Fruit fly (Drosophila melanogaster) whole organism, prepupa: ENCODE results near the gene sosie.

Experiments used
- Blimp-1 ChIP-seq: fragments of 200-800 bp; sonication (Bioruptor generic); optimal IDR thresholded peaks from 3 replicates; lab custom pipeline; 2017; ENCODE audit warnings: missing biosample characterization, missing genetic modification characterization, mild to moderate bottlenecking, moderate library complexity, missing genetic modification reagents
- CG10631 ChIP-seq: fragments of 200-800 bp; sonication (Bioruptor generic); optimal IDR thresholded peaks from 2 replicates; lab custom pipeline; 2016; ENCODE audit warnings: missing biosample characterization, missing genetic modification characterization
- CG11902 ChIP-seq: fragments of 200-800 bp; sonication (Bioruptor generic); optimal IDR thresholded peaks from 3 replicates; lab custom pipeline; 2016; ENCODE audit warnings: missing biosample characterization, missing genetic modification characterization
- CG1621 ChIP-seq: fragments of 200-800 bp; sonication (Bioruptor generic); optimal IDR thresholded peaks from 3 replicates; lab custom pipeline; 2018; ENCODE audit warnings: missing biosample characterization, mild to moderate bottlenecking, missing genetic modification characterization
- CG31627 ChIP-seq: fragments of 200-800 bp; sonication (Bioruptor generic); optimal IDR thresholded peaks from 3 replicates; lab custom pipeline; 2016; ENCODE audit warnings: missing biosample characterization, missing genetic modification characterization
- CG34406 ChIP-seq: fragments of 200-800 bp; sonication (Bioruptor generic); optimal IDR thresholded peaks from 3 replicates; lab custom pipeline; 2016; ENCODE audit warnings: missing biosample characterization, missing genetic modification characterization
- CG3919 ChIP-seq: fragments of 200-800 bp; sonication (Bioruptor generic); optimal IDR thresholded peaks from 3 replicates; lab custom pipeline; 2016; ENCODE audit warnings: missing biosample characterization, missing genetic modification characterization
- CG6163 ChIP-seq: fragments of 200-800 bp; sonication (Bioruptor generic); IDR thresholded peaks from 3 replicates; pipeline ENCODE4 v1.3.6; 2022; ENCODE audit warnings: missing biosample characterization, missing genetic modification characterization
- CG6808 ChIP-seq: fragments of 200-800 bp; sonication (Bioruptor generic); optimal IDR thresholded peaks from 3 replicates; lab custom pipeline; 2017; ENCODE audit warnings: missing biosample characterization, missing genetic modification characterization, mild to moderate bottlenecking, moderate library complexity, missing genetic modification reagents
- CG6854 ChIP-seq: fragments of 200-800 bp; sonication (Bioruptor generic); optimal IDR thresholded peaks from 2 replicates; lab custom pipeline; 2017; ENCODE audit warnings: missing biosample characterization, mild to moderate bottlenecking, missing genetic modification characterization
- CG7368 ChIP-seq: fragments of 200-800 bp; sonication (Bioruptor generic); optimal IDR thresholded peaks from 3 replicates; lab custom pipeline; 2016; ENCODE audit warnings: missing biosample characterization, missing genetic modification characterization
- CG8319 ChIP-seq: fragments of 200-800 bp; sonication (Bioruptor generic); optimal IDR thresholded peaks from 3 replicates; lab custom pipeline; 2016; ENCODE audit warnings: missing biosample characterization, missing genetic modification characterization
- CG8632 ChIP-seq: fragments of 200-800 bp; sonication (Bioruptor generic); optimal IDR thresholded peaks from 3 replicates; lab custom pipeline; 2016; ENCODE audit warnings: missing biosample characterization, missing genetic modification characterization
- CG9139 ChIP-seq: fragments of 200-800 bp; sonication (Bioruptor generic); optimal IDR thresholded peaks from 3 replicates; lab custom pipeline; 2017; ENCODE audit warnings: missing biosample characterization, mild to moderate bottlenecking, missing genetic modification characterization
- Eip78C ChIP-seq: fragments of 200-800 bp; sonication (Bioruptor generic); peaks from one replicate; lab custom pipeline; 2016; ENCODE audit warnings: missing biosample characterization, missing genetic modification characterization
- Ets21C ChIP-seq: fragments of 200-800 bp; sonication (Bioruptor generic); optimal IDR thresholded peaks from 3 replicates; lab custom pipeline; 2016; ENCODE audit warnings: missing biosample characterization, missing genetic modification characterization
- Ets96B ChIP-seq: fragments of 200-800 bp; optimal IDR thresholded peaks from 2 replicates; lab custom pipeline; 2019; ENCODE audit warnings: missing biosample characterization, mild to moderate bottlenecking, missing genetic modification characterization, moderate library complexity
- Gug ChIP-seq: fragments of 200-800 bp; sonication (Bioruptor generic); IDR thresholded peaks from 2 replicates; pipeline ENCODE4 v1.3.6; 2022; ENCODE audit warnings: missing biosample characterization, missing genetic modification characterization
- Hr38 ChIP-seq: sonication (Bioruptor generic); optimal IDR thresholded peaks from 2 replicates; lab custom pipeline; 2016; ENCODE audit warnings: missing biosample characterization, missing genetic modification characterization
- Hr39 ChIP-seq: fragments of 200-800 bp; sonication (Bioruptor generic); optimal IDR thresholded peaks from 2 replicates; lab custom pipeline; 2016; ENCODE audit warnings: missing biosample characterization, missing genetic modification characterization
- Hr4 ChIP-seq: fragments of 200-800 bp; sonication (Bioruptor generic); optimal IDR thresholded peaks from 3 replicates; lab custom pipeline; 2016; ENCODE audit warnings: missing biosample characterization, missing genetic modification characterization
- Smox ChIP-seq: fragments of 200-800 bp; sonication (Bioruptor generic); optimal IDR thresholded peaks from 3 replicates; lab custom pipeline; 2016; ENCODE audit warnings: missing biosample characterization, missing genetic modification characterization
- Sox14 ChIP-seq: fragments of 200-800 bp; sonication (Bioruptor generic); optimal IDR thresholded peaks from 3 replicates; lab custom pipeline; 2016; ENCODE audit warnings: missing biosample characterization, missing genetic modification characterization
- Sox15 ChIP-seq: fragments of 200-800 bp; sonication (Bioruptor generic); optimal IDR thresholded peaks from 3 replicates; lab custom pipeline; 2016; ENCODE audit warnings: missing biosample characterization, missing genetic modification characterization
- achi ChIP-seq: fragments of 200-800 bp; sonication (Bioruptor generic); optimal IDR thresholded peaks from 3 replicates; lab custom pipeline; 2016; ENCODE audit warnings: missing biosample characterization, missing genetic modification characterization
- acj6 ChIP-seq: fragments of 200-800 bp; sonication (Bioruptor generic); optimal IDR thresholded peaks from 3 replicates; lab custom pipeline; 2016; ENCODE audit warnings: missing biosample characterization, missing genetic modification characterization
- dac ChIP-seq: fragments of 200-800 bp; sonication (Bioruptor generic); optimal IDR thresholded peaks from 2 replicates; lab custom pipeline; 2017; ENCODE audit warnings: missing biosample characterization, mild to moderate bottlenecking, missing genetic modification characterization
- fd59A ChIP-seq: fragments of 200-800 bp; sonication (Bioruptor generic); optimal IDR thresholded peaks from 2 replicates; lab custom pipeline; 2017; ENCODE audit warnings: missing biosample characterization, mild to moderate bottlenecking, missing genetic modification characterization, missing genetic modification reagents
- fd85E ChIP-seq: fragments of 200-800 bp; sonication (Bioruptor generic); optimal IDR thresholded peaks from 3 replicates; lab custom pipeline; 2016; ENCODE audit warnings: missing biosample characterization, missing genetic modification characterization
- fkh ChIP-seq: fragments of 200-800 bp; sonication (Bioruptor generic); optimal IDR thresholded peaks from 3 replicates; lab custom pipeline; 2017; ENCODE audit warnings: missing biosample characterization, mild to moderate bottlenecking, missing genetic modification characterization, moderate library complexity
- lz ChIP-seq: fragments of 200-800 bp; sonication (Bioruptor generic); optimal IDR thresholded peaks from 3 replicates; lab custom pipeline; 2016; ENCODE audit warnings: missing biosample characterization, missing genetic modification characterization
- pdm3 ChIP-seq: fragments of 200-800 bp; sonication (Bioruptor generic); optimal IDR thresholded peaks from 3 replicates; lab custom pipeline; 2016; ENCODE audit warnings: missing biosample characterization, missing genetic modification characterization
- ss ChIP-seq, 2 experiments: fragments of 200-800 bp; sonication (Bioruptor generic); optimal IDR thresholded peaks; 2 replicates in 1 of 2; 3 replicates in 1 of 2; lab custom pipeline; 2017 to 2018; ENCODE audit warnings: mild to moderate bottlenecking in 2 of 2, missing biosample characterization in 2 of 2, missing genetic modification characterization in 2 of 2, moderate library complexity in 1 of 2
- svp ChIP-seq: fragments of 200-800 bp; sonication (Bioruptor generic); peaks from one replicate; lab custom pipeline; 2016; ENCODE audit warnings: missing biosample characterization, missing genetic modification characterization
- topi ChIP-seq: fragments of 200-800 bp; sonication (Bioruptor generic); optimal IDR thresholded peaks from 3 replicates; lab custom pipeline; 2016; ENCODE audit warnings: missing biosample characterization, missing genetic modification characterization
- vri ChIP-seq: fragments of 200-800 bp; sonication (Bioruptor generic); optimal IDR thresholded peaks from 3 replicates; lab custom pipeline; 2016; ENCODE audit warnings: missing biosample characterization, mild to moderate bottlenecking, missing genetic modification characterization

sosie gene

dm6 chr3R:24825548-24825947 is 8.2 kb upstream of the sosie start, which contains the start of gene niki:
Gene niki, minus strand, starts transcription at chr3R:24825648.
- TF ChIP-seq CG11902 (GFP tag; lab: Kevin White, UChicago) (no peak), Blimp-1 (no peak), dac (no peak), CG3919 (no peak), achi (GFP tag; lab: Kevin White, UChicago) (no peak), fd85E (GFP tag; lab: Kevin White, UChicago) (no peak), CG8632 (no peak), CG8319 (GFP tag; lab: Kevin White, UChicago) (no peak), acj6 (GFP tag; lab: Kevin White, UChicago) (no peak), CG7368 (GFP tag; lab: Kevin White, UChicago) (no peak), ss (GFP tag; optimal IDR thresholded peaks at IDR 0.05; lab: Kevin White, UChicago) (no peak), CG1621 (tag; lab: Kevin White, UChicago) (no peak), Hr39 (GFP tag; lab: Kevin White, UChicago) (no peak), Ets96B (tag; lab: Kevin White, UChicago) (no peak), CG9139 (no peak), fkh (GFP tag; lab: Kevin White, UChicago) (no peak), CG10631 (GFP tag; lab: Kevin White, UChicago) (no peak), Sox14 (GFP tag; lab: Kevin White, UChicago) (no peak), vri (GFP tag; lab: Kevin White, UChicago) (no peak)

- TF ChIP-seq CG6163 (GFP tag; lab: Robert Waterston, UW) (no peak), svp (GFP tag; lab: Kevin White, UChicago) (peak; percentile 57), Sox15 (GFP tag; lab: Kevin White, UChicago) (no peak), CG6854 (GFP tag; lab: Kevin White, UChicago) (no peak), Ets21C (GFP tag; lab: Kevin White, UChicago) (no peak)
Observed at dm6 chr3R:24828234-24828633, 5.5 kb upstream of the sosie start, which contains the start of gene RabX4. Gene RabX4, minus strand, starts transcription at chr3R:24828409.

dm6 chr3R:24829887-24830351 is 3.8 kb upstream of the sosie start, which contains the start of the genes Kaz and CG43273:
Gene Kaz, minus strand, starts transcription at chr3R:24829959.
Gene CG43273, plus strand, starts transcription at chr3R:24830301.
- peak; percentile 19 for TF ChIP-seq CG11902 (GFP tag; lab: Kevin White, UChicago)
- peak; percentile 68 for TF ChIP-seq svp (GFP tag; lab: Kevin White, UChicago)
- TF ChIP-seq Hr39 (GFP tag; lab: Kevin White, UChicago), result peak; percentile 26
- peak; percentile 64 for TF ChIP-seq acj6 (GFP tag; lab: Kevin White, UChicago)
- no peak for TF ChIP-seq Ets96B (tag; lab: Kevin White, UChicago)
- peak; percentile 6 for TF ChIP-seq fd59A (GFP tag; lab: Kevin White, UChicago)
- peak; percentile 30 for TF ChIP-seq topi (GFP tag; lab: Kevin White, UChicago)
- TF ChIP-seq Sox15 (GFP tag; lab: Kevin White, UChicago), result peak; percentile 24
- TF ChIP-seq Sox14 (GFP tag; lab: Kevin White, UChicago), result peak; percentile 74
- TF ChIP-seq CG6808 (GFP tag; lab: Kevin White, UChicago), result no peak
- TF ChIP-seq lz (GFP tag; lab: Kevin White, UChicago), result peak; percentile 60
- no peak for TF ChIP-seq Gug (GFP tag; lab: Robert Waterston, UW)
- TF ChIP-seq Hr38 (GFP tag; lab: Kevin White, UChicago), result no peak
- TF ChIP-seq CG10631 (GFP tag; lab: Kevin White, UChicago), result peak; percentile 66
- TF ChIP-seq Smox (GFP tag; lab: Kevin White, UChicago), result peak; percentile 61
- peak; percentile 89 for TF ChIP-seq Eip78C
- no peak for TF ChIP-seq CG31627
- TF ChIP-seq Ets21C (GFP tag; lab: Kevin White, UChicago), result peak; percentile 36
- TF ChIP-seq Hr4, result peak; percentile 67
- no peak for TF ChIP-seq pdm3 (GFP tag; lab: Kevin White, UChicago)
- peak; percentile 35 for TF ChIP-seq CG34406
- peak; percentile 4 for TF ChIP-seq CG8632
